Fruit fly (Drosophila melanogaster) whole organism, embryonic: ENCODE data around the gene CG1840.

Experiments
- ATbp ChIP-seq: fragments of 200-800 bp; sonication (Bioruptor generic); optimal IDR thresholded peaks from 2 replicates; lab custom pipeline; 2017; ENCODE audit warnings: missing biosample characterization, mild to moderate bottlenecking, missing genetic modification characterization, missing genetic modification reagents
- Atf-2 ChIP-seq: fragments of 200-800 bp; sonication (Bioruptor generic); optimal IDR thresholded peaks from 2 replicates; lab custom pipeline; 2016; ENCODE audit warnings: missing biosample characterization, missing genetic modification characterization
- CG10543 ChIP-seq: fragments of 200-800 bp; sonication (Bioruptor generic); optimal IDR thresholded peaks from 3 replicates; lab custom pipeline; 2017; ENCODE audit warnings: missing biosample characterization, mild to moderate bottlenecking, missing genetic modification characterization, moderate library complexity
- CG12155 ChIP-seq: fragments of 200-800 bp; sonication (Bioruptor generic); optimal IDR thresholded peaks from 3 replicates; lab custom pipeline; 2016; ENCODE audit warnings: missing biosample characterization, missing genetic modification characterization
- CG12236 ChIP-seq: fragments of 200-800 bp; sonication (Bioruptor generic); optimal IDR thresholded peaks from 2 replicates; lab custom pipeline; 2016; ENCODE audit warnings: missing biosample characterization, missing genetic modification characterization
- CG12299 ChIP-seq: fragments of 200-800 bp; sonication (Bioruptor generic); optimal IDR thresholded peaks from 2 replicates; lab custom pipeline; 2018; ENCODE audit warnings: missing biosample characterization, mild to moderate bottlenecking, missing genetic modification characterization
- CG1233 ChIP-seq: fragments of 200-800 bp; sonication (Bioruptor generic); optimal IDR thresholded peaks from 4 replicates; lab custom pipeline; 2018; ENCODE audit warnings: missing biosample characterization, mild to moderate bottlenecking, missing genetic modification characterization
- CG14050 ChIP-seq: fragments of 200-800 bp; sonication (Bioruptor generic); IDR thresholded peaks from 3 replicates; pipeline ENCODE4 v1.3.6; 2022; ENCODE audit warnings: missing biosample characterization, missing genetic modification characterization
- CG15011 ChIP-seq: fragments of 200-800 bp; sonication (Bioruptor generic); optimal IDR thresholded peaks from 3 replicates; lab custom pipeline; 2018; ENCODE audit warnings: missing biosample characterization, mild to moderate bottlenecking, missing genetic modification characterization
- CG16779 ChIP-seq: fragments of 200-800 bp; sonication (Bioruptor generic); IDR thresholded peaks from 2 replicates; pipeline ENCODE4 v1.3.6; 2022; ENCODE audit warnings: missing biosample characterization, missing genetic modification characterization
- CG16815 ChIP-seq: fragments of 200-800 bp; sonication (Bioruptor generic); optimal IDR thresholded peaks from 3 replicates; lab custom pipeline; 2017; ENCODE audit warnings: missing biosample characterization, mild to moderate bottlenecking, missing genetic modification characterization
- CG17361 ChIP-seq: fragments of 200-800 bp; sonication (Bioruptor generic); IDR thresholded peaks from 3 replicates; pipeline ENCODE4 v1.3.6; 2022; ENCODE audit warnings: missing biosample characterization, missing genetic modification characterization
- CG17612 ChIP-seq: fragments of 200-800 bp; sonication (Bioruptor generic); IDR thresholded peaks from 2 replicates; pipeline ENCODE4 v1.3.6; 2022; ENCODE audit warnings: missing biosample characterization, missing genetic modification characterization
- CG18262 ChIP-seq: fragments of 200-800 bp; optimal IDR thresholded peaks from 3 replicates; lab custom pipeline; 2019; ENCODE audit warnings: missing biosample characterization, mild to moderate bottlenecking, missing genetic modification characterization, moderate library complexity
- CG2678 ChIP-seq: fragments of 200-800 bp; sonication (Bioruptor generic); optimal IDR thresholded peaks from 3 replicates; lab custom pipeline; 2019; ENCODE audit warnings: missing biosample characterization, mild to moderate bottlenecking, missing genetic modification characterization, moderate library complexity
- CG34224 ChIP-seq: fragments of 200-800 bp; sonication (Bioruptor generic); IDR thresholded peaks from 3 replicates; pipeline ENCODE4 v1.3.6; 2022; ENCODE audit warnings: missing biosample characterization, missing genetic modification characterization; ENCODE audit not compliant: partially characterized antibody
- CG3838 ChIP-seq: fragments of 200-800 bp; sonication (Bioruptor generic); optimal IDR thresholded peaks from 3 replicates; lab custom pipeline; 2016; ENCODE audit warnings: missing biosample characterization, missing genetic modification characterization
- CG42726 ChIP-seq: fragments of 200-800 bp; sonication (Bioruptor generic); IDR thresholded peaks from 2 replicates; pipeline ENCODE4 v1.3.6; 2022; ENCODE audit warnings: missing biosample characterization, missing genetic modification characterization; ENCODE audit not compliant: partially characterized antibody
- CG4282 ChIP-seq: fragments of 200-800 bp; sonication (Bioruptor generic); optimal IDR thresholded peaks from 2 replicates; lab custom pipeline; 2016; ENCODE audit warnings: missing biosample characterization, missing genetic modification characterization
- CG6813 ChIP-seq: fragments of 200-800 bp; sonication (Bioruptor generic); optimal IDR thresholded peaks from 2 replicates; lab custom pipeline; 2017; ENCODE audit warnings: missing biosample characterization, missing genetic modification characterization, mild to moderate bottlenecking, moderate library complexity, missing genetic modification reagents
- CG8944 ChIP-seq: fragments of 200-800 bp; sonication (Bioruptor generic); optimal IDR thresholded peaks from 3 replicates; lab custom pipeline; 2016; ENCODE audit warnings: missing biosample characterization, missing genetic modification characterization
- D ChIP-seq, 2 experiments: fragments of 200-800 bp in 1 of 2; fragments of >200 bp in 1 of 2; sonication (Bioruptor generic) in 1 of 2; optimal IDR thresholded peaks; 2 replicates in 1 of 2; 3 replicates in 1 of 2; lab custom pipeline; 2017; ENCODE audit warnings: mild to moderate bottlenecking in 1 of 2, missing biosample characterization in 1 of 2, missing genetic modification characterization in 1 of 2, missing genetic modification reagents in 1 of 2
- D19A ChIP-seq: fragments of 200-800 bp; optimal IDR thresholded peaks from 3 replicates; lab custom pipeline; 2019; ENCODE audit warnings: missing biosample characterization, mild to moderate bottlenecking, missing genetic modification characterization, moderate library complexity
- Drgx ChIP-seq: fragments of 200-800 bp; sonication (Bioruptor generic); IDR thresholded peaks from 2 replicates; pipeline ENCODE4 v1.3.6; 2022; ENCODE audit warnings: missing biosample characterization, missing genetic modification characterization
- ERR ChIP-seq: fragments of 200-800 bp; sonication (Bioruptor generic); optimal IDR thresholded peaks from 2 replicates; lab custom pipeline; 2016; ENCODE audit warnings: missing biosample characterization, missing genetic modification characterization
- Ets97D ChIP-seq: fragments of 200-800 bp; sonication (Bioruptor generic); optimal IDR thresholded peaks from 3 replicates; lab custom pipeline; 2016; ENCODE audit warnings: missing biosample characterization, missing genetic modification characterization
- Hmr ChIP-seq: fragments of 200-800 bp; sonication (Bioruptor generic); optimal IDR thresholded peaks from 3 replicates; lab custom pipeline; 2017; ENCODE audit warnings: mild to moderate bottlenecking, missing biosample characterization, missing genetic modification reagents, missing genetic modification characterization
- NC2α ChIP-seq: fragments of 200-800 bp; sonication (Bioruptor generic); optimal IDR thresholded peaks from 2 replicates; lab custom pipeline; 2016; ENCODE audit warnings: missing biosample characterization, missing genetic modification characterization
- Poxn ChIP-seq: fragments of 200-800 bp; sonication (Bioruptor generic); IDR thresholded peaks from 2 replicates; pipeline ENCODE4 v1.3.6; 2022; ENCODE audit warnings: missing biosample characterization, missing genetic modification characterization
- Scr ChIP-seq: fragments of 200-800 bp; sonication (Bioruptor generic); IDR thresholded peaks from 2 replicates; pipeline ENCODE4 v1.3.6; 2022; ENCODE audit warnings: missing biosample characterization, missing genetic modification characterization; ENCODE audit not compliant: partially characterized antibody
- Ssrp ChIP-seq: fragments of 200-800 bp; sonication (Bioruptor generic); optimal IDR thresholded peaks from 2 replicates; lab custom pipeline; 2018; ENCODE audit warnings: missing biosample characterization, mild to moderate bottlenecking, missing genetic modification characterization, moderate library complexity
- Stat92E ChIP-seq, 3 experiments: fragments of >200 bp in 2 of 3; fragments of 200-800 bp in 1 of 3; sonication (Bioruptor generic) in 1 of 3; optimal IDR thresholded peaks; 2 replicates each; lab custom pipeline; 2017 to 2019; ENCODE audit warnings: missing biosample characterization in 3 of 3, missing genetic modification characterization in 3 of 3, mild to moderate bottlenecking in 1 of 3, moderate library complexity in 1 of 3
- Usf ChIP-seq: fragments of 200-800 bp; sonication (Bioruptor generic); optimal IDR thresholded peaks from 2 replicates; lab custom pipeline; 2017; ENCODE audit warnings: missing genotype, missing biosample characterization, missing genetic modification characterization
- aop ChIP-seq: fragments of 200-800 bp; sonication (Bioruptor generic); IDR thresholded peaks from 2 replicates; pipeline ENCODE4 v1.3.6; 2022; ENCODE audit warnings: missing biosample characterization, missing genetic modification characterization
- bbx ChIP-seq: fragments of 200-800 bp; sonication (Bioruptor generic); IDR thresholded peaks from 2 replicates; pipeline ENCODE4 v1.3.6; 2022; ENCODE audit warnings: missing biosample characterization, missing genetic modification characterization; ENCODE audit not compliant: partially characterized antibody
- br ChIP-seq: fragments of >200 bp; optimal IDR thresholded peaks from 2 replicates; lab custom pipeline; 2017
- cwo ChIP-seq: fragments of 200-800 bp; sonication (Bioruptor generic); optimal IDR thresholded peaks from 3 replicates; lab custom pipeline; 2017; ENCODE audit warnings: missing biosample characterization, missing genetic modification characterization, mild to moderate bottlenecking, moderate library complexity, missing genetic modification reagents
- dan ChIP-seq: fragments of 200-800 bp; sonication (Bioruptor generic); IDR thresholded peaks from 2 replicates; pipeline ENCODE4 v1.3.6; 2022; ENCODE audit warnings: missing biosample characterization, missing genetic modification characterization
- fu2 ChIP-seq: fragments of 200-800 bp; sonication (Bioruptor generic); optimal IDR thresholded peaks from 2 replicates; lab custom pipeline; 2016; ENCODE audit warnings: missing biosample characterization, missing genetic modification characterization
- gfzf ChIP-seq: fragments of 200-800 bp; sonication (Bioruptor generic); optimal IDR thresholded peaks from 2 replicates; lab custom pipeline; 2016; ENCODE audit warnings: missing biosample characterization, mild to moderate bottlenecking, missing genetic modification characterization, moderate library complexity
- ham ChIP-seq: fragments of 200-800 bp; sonication (Bioruptor generic); IDR thresholded peaks from 2 replicates; pipeline ENCODE4 v1.3.6; 2022; ENCODE audit warnings: missing biosample characterization, missing genetic modification characterization
- hb ChIP-seq: fragments of 200-800 bp; sonication (Bioruptor generic); IDR thresholded peaks from 3 replicates; pipeline ENCODE4 v1.3.6; 2022; ENCODE audit warnings: missing biosample characterization, missing genetic modification characterization; ENCODE audit not compliant: partially characterized antibody
- klu ChIP-seq: fragments of 200-800 bp; sonication (Bioruptor generic); IDR thresholded peaks from 2 replicates; pipeline ENCODE4 v1.3.6; 2022; ENCODE audit warnings: missing biosample characterization, missing genetic modification characterization
- lola ChIP-seq, 3 experiments: fragments of >200 bp in 2 of 3; fragments of 200-800 bp in 1 of 3; sonication (Bioruptor generic) in 1 of 3; optimal IDR thresholded peaks; 2 replicates each; lab custom pipeline; 2017 to 2019; ENCODE audit warnings: missing biosample characterization in 3 of 3, missing genetic modification characterization in 3 of 3, mild to moderate bottlenecking in 1 of 3, moderate library complexity in 1 of 3
- peb ChIP-seq: fragments of 200-800 bp; sonication (Bioruptor generic); IDR thresholded peaks from 2 replicates; pipeline ENCODE4 v1.3.6; 2022; ENCODE audit warnings: missing biosample characterization, missing genetic modification characterization
- pzg ChIP-seq: fragments of 200-800 bp; sonication (Bioruptor generic); optimal IDR thresholded peaks from 3 replicates; lab custom pipeline; 2018; ENCODE audit warnings: missing biosample characterization, mild to moderate bottlenecking, missing genetic modification characterization, moderate library complexity
- repo ChIP-seq: fragments of 200-800 bp; sonication (Bioruptor generic); optimal IDR thresholded peaks from 2 replicates; lab custom pipeline; 2016; ENCODE audit warnings: missing biosample characterization, missing genetic modification characterization
- ro ChIP-seq: fragments of 200-800 bp; sonication (Bioruptor generic); IDR thresholded peaks from 2 replicates; pipeline ENCODE4 v1.3.6; 2022; ENCODE audit warnings: missing biosample characterization, missing genetic modification characterization
- slou ChIP-seq: fragments of 200-800 bp; sonication (Bioruptor generic); optimal IDR thresholded peaks from 3 replicates; lab custom pipeline; 2016; ENCODE audit warnings: missing biosample characterization, missing genetic modification characterization
- toy ChIP-seq: fragments of 200-800 bp; sonication (Bioruptor generic); IDR thresholded peaks from 2 replicates; pipeline ENCODE4 v1.3.6; 2022; ENCODE audit warnings: missing biosample characterization, missing genetic modification characterization

CG1840 gene

dm6 chrX:11920959-11921358, 32.8 kb downstream of the CG1840 start (continued):
- peak; percentile 46 for TF ChIP-seq fu2 (GFP tag; lab: Kevin White, UChicago)
- 0 out of 2 replicates have a peak, but pooled peaks have one; percentile 40 for TF ChIP-seq CG16779 (GFP tag; lab: Robert Waterston, UW)
- TF ChIP-seq CG4282 (GFP tag; lab: Kevin White, UChicago), result no peak
- TF ChIP-seq Ssrp (tag; lab: Kevin White, UChicago), result peak; percentile 92
- TF ChIP-seq CG16815 (GFP tag; lab: Kevin White, UChicago), result peak; percentile 65
- peak; percentile 87 for TF ChIP-seq CG12299 (tag; lab: Kevin White, UChicago)
- peak; percentile 81 for TF ChIP-seq klu
- TF ChIP-seq br (lab: Kevin White, UChicago), result no peak
- TF ChIP-seq Ets97D (GFP tag; lab: Kevin White, UChicago), result peak; percentile 26
- peak; percentile 39 for TF ChIP-seq CG12236
- peak; percentile 84 for TF ChIP-seq CG14050 (GFP tag; lab: Robert Waterston, UW)
- peak; percentile 85 for TF ChIP-seq cwo
- TF ChIP-seq slou (GFP tag; lab: Kevin White, UChicago), result peak; percentile 86
- TF ChIP-seq peb (GFP tag; lab: Robert Waterston, UW), result peak; percentile 74
- peak; percentile 58 for TF ChIP-seq CG8944 (GFP tag; lab: Kevin White, UChicago)
- TF ChIP-seq toy (GFP tag; lab: Robert Waterston, UW), result peak; percentile 65
- TF ChIP-seq Drgx, result peak; percentile 89
- TF ChIP-seq NC2α (GFP tag; lab: Kevin White, UChicago), result peak; percentile 32
- peak; percentile 87 for TF ChIP-seq Hmr (GFP tag; lab: Kevin White, UChicago)
- peak; percentile 68 for TF ChIP-seq Usf (GFP tag; lab: Kevin White, UChicago)
- no peak for TF ChIP-seq D (optimal IDR thresholded peaks at IDR 0.05; lab: Kevin White, UChicago)
- TF ChIP-seq D (GFP tag; optimal IDR thresholded peaks at IDR 0.05; lab: Kevin White, UChicago), result peak; percentile 82
- TF ChIP-seq ham, result no peak
- peak; percentile 87 for TF ChIP-seq CG1233 (GFP tag; lab: Kevin White, UChicago)
- no peak for TF ChIP-seq Scr (GFP tag; lab: Robert Waterston, UW)
- peak in 1 of 3 experiments; percentile 93 for TF ChIP-seq lola (GFP tag; optimal IDR thresholded peaks at IDR 0.05; lab: Kevin White, UChicago)
- peak; percentile 90 for TF ChIP-seq D19A (tag; lab: Kevin White, UChicago)
- peak; percentile 81 for TF ChIP-seq CG15011 (GFP tag; lab: Kevin White, UChicago)
- peak; percentile 86 for TF ChIP-seq CG10543
- peak; percentile 64; the same call in 1 of the 2 replicates for TF ChIP-seq ro (GFP tag; lab: Robert Waterston, UW)
- peak in 1 of 3 experiments; percentile 45 for TF ChIP-seq Stat92E (GFP tag; optimal IDR thresholded peaks at IDR 0.05; lab: Kevin White, UChicago)
- TF ChIP-seq CG42726, result no peak
- 0 out of 2 replicates have a peak, but pooled peaks have one; percentile 27 for TF ChIP-seq dan (GFP tag; lab: Robert Waterston, UW)
- peak; percentile 97 for TF ChIP-seq CG2678 (tag; lab: Kevin White, UChicago)
- peak; percentile 1 for TF ChIP-seq repo
- TF ChIP-seq CG18262 (tag; lab: Kevin White, UChicago), result peak; percentile 96
- TF ChIP-seq gfzf (GFP tag; lab: Kevin White, UChicago), result no peak
- TF ChIP-seq CG6813 (GFP tag; lab: Kevin White, UChicago), result peak; percentile 81
- no peak for TF ChIP-seq hb (GFP tag; lab: Robert Waterston, UW)
- peak; percentile 75 for TF ChIP-seq CG12155
- peak; percentile 98 for TF ChIP-seq CG17361 (GFP tag; lab: Robert Waterston, UW)
- no peak for TF ChIP-seq CG34224 (GFP tag; lab: Robert Waterston, UW)
- no peak for TF ChIP-seq bbx (GFP tag; lab: Robert Waterston, UW)
- no peak for TF ChIP-seq pzg (GFP tag; lab: Kevin White, UChicago)
- TF ChIP-seq CG17612 (GFP tag; lab: Robert Waterston, UW), result peak; percentile 62
- no peak for TF ChIP-seq aop
- peak; percentile 56 for TF ChIP-seq ERR (GFP tag; lab: Kevin White, UChicago)
- TF ChIP-seq Atf-2 (GFP tag; lab: Kevin White, UChicago), result peak; percentile 69
- peak; percentile 24 for TF ChIP-seq CG3838
- TF ChIP-seq Poxn (GFP tag; lab: Robert Waterston, UW), result 0 out of 2 replicates have a peak, but pooled peaks have one; percentile 44
- peak; percentile 85 for TF ChIP-seq ATbp
